Fruit fly (Drosophila melanogaster) whole organism, embryonic: Measurements from ENCODE around the gene Glut4EF.

ENCODE experiments used
- ATbp ChIP-seq: fragments of 200-800 bp; sonication (Bioruptor generic); optimal IDR thresholded peaks from 2 replicates; lab custom pipeline; 2017; ENCODE audit warnings: missing biosample characterization, mild to moderate bottlenecking, missing genetic modification characterization, missing genetic modification reagents
- Bgb ChIP-seq: fragments of 200-800 bp; sonication (Bioruptor generic); IDR thresholded peaks from 2 replicates; pipeline ENCODE4 v1.3.6; 2022; ENCODE audit warnings: missing biosample characterization, missing genetic modification characterization; ENCODE audit not compliant: partially characterized antibody
- CG10209 ChIP-seq: fragments of 200-800 bp; sonication (Bioruptor generic); optimal IDR thresholded peaks from 3 replicates; lab custom pipeline; 2017; ENCODE audit warnings: missing biosample characterization, mild to moderate bottlenecking, missing genetic modification characterization, missing genetic modification reagents
- CG10321 ChIP-seq: fragments of 200-800 bp; sonication (Bioruptor generic); IDR thresholded peaks from 2 replicates; pipeline ENCODE4 v1.3.6; 2022; ENCODE audit warnings: missing biosample characterization, missing genetic modification characterization
- CG12219 ChIP-seq: fragments of 200-800 bp; sonication (Bioruptor generic); optimal IDR thresholded peaks from 3 replicates; lab custom pipeline; 2018; ENCODE audit warnings: missing biosample characterization, mild to moderate bottlenecking, missing genetic modification characterization
- CG12236 ChIP-seq: fragments of 200-800 bp; sonication (Bioruptor generic); optimal IDR thresholded peaks from 2 replicates; lab custom pipeline; 2016; ENCODE audit warnings: missing biosample characterization, missing genetic modification characterization
- CG13424 ChIP-seq: fragments of 200-800 bp; sonication (Bioruptor generic); optimal IDR thresholded peaks from 2 replicates; lab custom pipeline; 2019; ENCODE audit warnings: missing biosample characterization, mild to moderate bottlenecking, missing genetic modification characterization, moderate library complexity
- CG16815 ChIP-seq: fragments of 200-800 bp; sonication (Bioruptor generic); optimal IDR thresholded peaks from 3 replicates; lab custom pipeline; 2017; ENCODE audit warnings: missing biosample characterization, mild to moderate bottlenecking, missing genetic modification characterization
- CG1832 ChIP-seq: fragments of 200-800 bp; sonication (Bioruptor generic); optimal IDR thresholded peaks from 2 replicates; lab custom pipeline; 2017; ENCODE audit warnings: missing biosample characterization, mild to moderate bottlenecking, missing genetic modification characterization, inconsistent platforms
- CG2199 ChIP-seq: fragments of 200-800 bp; sonication (Bioruptor generic); IDR thresholded peaks from 3 replicates; pipeline ENCODE4 v1.3.6; 2022; ENCODE audit warnings: missing biosample characterization, missing genetic modification characterization
- CG2678 ChIP-seq: fragments of 200-800 bp; sonication (Bioruptor generic); optimal IDR thresholded peaks from 3 replicates; lab custom pipeline; 2019; ENCODE audit warnings: missing biosample characterization, mild to moderate bottlenecking, missing genetic modification characterization, moderate library complexity
- CG34376 ChIP-seq: fragments of 200-800 bp; sonication (Bioruptor generic); optimal IDR thresholded peaks from 2 replicates; lab custom pipeline; 2018; ENCODE audit warnings: missing biosample characterization, mild to moderate bottlenecking, missing genetic modification characterization
- CG4404 ChIP-seq: fragments of 200-800 bp; sonication (Bioruptor generic); IDR thresholded peaks from 2 replicates; pipeline ENCODE4 v1.3.6; 2022; ENCODE audit warnings: missing biosample characterization, missing genetic modification characterization
- CG4617 ChIP-seq: fragments of 200-800 bp; sonication (Bioruptor generic); optimal IDR thresholded peaks from 3 replicates; lab custom pipeline; 2016; ENCODE audit warnings: missing biosample characterization, missing genetic modification characterization, borderline replicate concordance
- CG8359 ChIP-seq: fragments of 200-800 bp; sonication (Bioruptor generic); optimal IDR thresholded peaks from 2 replicates; lab custom pipeline; 2017; ENCODE audit warnings: missing biosample characterization, mild to moderate bottlenecking, missing genetic modification characterization, borderline replicate concordance
- CG9437 ChIP-seq: fragments of 200-800 bp; sonication (Bioruptor generic); optimal IDR thresholded peaks from 2 replicates; lab custom pipeline; 2018; ENCODE audit warnings: missing biosample characterization, mild to moderate bottlenecking, missing genetic modification characterization
- CG9932 ChIP-seq: fragments of 200-800 bp; sonication (Bioruptor generic); IDR thresholded peaks from 2 replicates; pipeline ENCODE4 v1.3.6; 2022; ENCODE audit warnings: missing biosample characterization, missing genetic modification characterization
- E2f1 ChIP-seq: fragments of 200-800 bp; sonication (Bioruptor generic); IDR thresholded peaks from 2 replicates; pipeline ENCODE4 v1.3.6; 2022; ENCODE audit warnings: missing biosample characterization, missing genetic modification characterization
- Ets65A ChIP-seq: fragments of 200-800 bp; sonication (Bioruptor generic); peaks from one replicate; lab custom pipeline; 2016; ENCODE audit warnings: missing biosample characterization, missing genetic modification characterization
- Fer1 ChIP-seq: fragments of 200-800 bp; sonication (Bioruptor generic); optimal IDR thresholded peaks from 2 replicates; lab custom pipeline; 2017; ENCODE audit warnings: missing biosample characterization, mild to moderate bottlenecking, missing genetic modification characterization
- Med ChIP-seq: fragments of 200-800 bp; sonication (Bioruptor generic); peaks from one replicate; lab custom pipeline; 2016; ENCODE audit warnings: missing biosample characterization, missing genetic modification characterization, mild to moderate bottlenecking, inconsistent platforms, moderate library complexity
- NFAT ChIP-seq: fragments of 200-800 bp; sonication (Bioruptor generic); IDR thresholded peaks from 2 replicates; pipeline ENCODE4 v1.3.6; 2022; ENCODE audit warnings: missing biosample characterization, missing genetic modification characterization
- Stat92E ChIP-seq, 3 experiments: fragments of >200 bp in 2 of 3; fragments of 200-800 bp in 1 of 3; sonication (Bioruptor generic) in 1 of 3; optimal IDR thresholded peaks; 2 replicates each; lab custom pipeline; 2017 to 2019; ENCODE audit warnings: missing biosample characterization in 3 of 3, missing genetic modification characterization in 3 of 3, mild to moderate bottlenecking in 1 of 3, moderate library complexity in 1 of 3
- ac ChIP-seq: fragments of 200-800 bp; sonication (Bioruptor generic); optimal IDR thresholded peaks from 3 replicates; lab custom pipeline; 2017; ENCODE audit warnings: missing biosample characterization, mild to moderate bottlenecking, missing genetic modification characterization
- cg ChIP-seq: fragments of 200-800 bp; sonication (Bioruptor generic); optimal IDR thresholded peaks from 3 replicates; lab custom pipeline; 2019; ENCODE audit warnings: missing biosample characterization, mild to moderate bottlenecking, missing genetic modification characterization, moderate library complexity
- crol ChIP-seq: fragments of 200-800 bp; sonication (Bioruptor generic); IDR thresholded peaks from 2 replicates; pipeline ENCODE4 v1.3.6; 2022; ENCODE audit warnings: missing biosample characterization, missing genetic modification characterization
- crp ChIP-seq, 2 experiments: fragments of 200-800 bp; sonication (Bioruptor generic); optimal IDR thresholded peaks; 2 replicates in 1 of 2; 3 replicates in 1 of 2; lab custom pipeline; 2017; ENCODE audit warnings: missing biosample characterization in 2 of 2, missing genetic modification characterization in 2 of 2, mild to moderate bottlenecking in 1 of 2, moderate library complexity in 1 of 2
- dmrt11E ChIP-seq: fragments of 200-800 bp; sonication (Bioruptor generic); optimal IDR thresholded peaks from 3 replicates; lab custom pipeline; 2018; ENCODE audit warnings: missing biosample characterization, mild to moderate bottlenecking, missing genetic modification characterization, moderate library complexity
- eyg ChIP-seq: fragments of 200-800 bp; sonication (Bioruptor generic); optimal IDR thresholded peaks from 3 replicates; lab custom pipeline; 2016; ENCODE audit warnings: missing biosample characterization, missing genetic modification characterization
- ftz-f1 ChIP-seq: fragments of 200-800 bp; sonication (Bioruptor generic); optimal IDR thresholded peaks from 2 replicates; lab custom pipeline; 2016; ENCODE audit warnings: missing biosample characterization, missing genetic modification characterization
- gt ChIP-seq: fragments of 200-800 bp; sonication (Bioruptor generic); IDR thresholded peaks from 2 replicates; pipeline ENCODE4 v1.3.6; 2022; ENCODE audit warnings: missing biosample characterization, missing genetic modification characterization
- kah ChIP-seq: fragments of 200-800 bp; sonication (Bioruptor generic); optimal IDR thresholded peaks from 2 replicates; lab custom pipeline; 2018; ENCODE audit warnings: missing biosample characterization, mild to moderate bottlenecking, missing genetic modification characterization
- ken ChIP-seq: fragments of 200-800 bp; sonication (Bioruptor generic); IDR thresholded peaks from 3 replicates; pipeline ENCODE4 v1.3.6; 2022; ENCODE audit warnings: missing biosample characterization, missing genetic modification characterization
- kni ChIP-seq: fragments of 200-800 bp; sonication (Bioruptor generic); optimal IDR thresholded peaks from 3 replicates; lab custom pipeline; 2017; ENCODE audit warnings: mild to moderate bottlenecking, missing biosample characterization, missing genetic modification reagents, missing genetic modification characterization
- luna ChIP-seq: fragments of 200-800 bp; sonication (Bioruptor generic); optimal IDR thresholded peaks from 2 replicates; lab custom pipeline; 2016; ENCODE audit warnings: missing biosample characterization, missing genetic modification characterization
- otp ChIP-seq: fragments of 200-800 bp; sonication (Bioruptor generic); IDR thresholded peaks from 3 replicates; pipeline ENCODE4, ENCODE4 v1.3.6; 2022; ENCODE audit warnings: missing biosample characterization, missing genetic modification characterization
- pan ChIP-seq, 4 experiments: fragments of >200 bp in 3 of 4; fragments of 200-800 bp in 1 of 4; sonication (Bioruptor generic) in 1 of 4; optimal IDR thresholded peaks in 3 of 4; IDR thresholded peaks in 1 of 4; 2 replicates each; pipeline versions ENCODE4 v1.3.6 to Lab custom; 2017 to 2022; ENCODE audit warnings: missing biosample characterization in 2 of 4, missing genetic modification characterization in 2 of 4, mixed read lengths in 1 of 4
- scrt ChIP-seq: fragments of 200-800 bp; sonication (Bioruptor generic); optimal IDR thresholded peaks from 2 replicates; lab custom pipeline; 2018; ENCODE audit warnings: missing biosample characterization, mild to moderate bottlenecking, missing genetic modification characterization, moderate library complexity
- sens ChIP-seq: fragments of 200-800 bp; sonication (Bioruptor generic); peaks from one replicate; lab custom pipeline; 2016; ENCODE audit warnings: missing biosample characterization, missing genetic modification characterization
- so ChIP-seq: fragments of 200-800 bp; sonication (Bioruptor generic); IDR thresholded peaks from 3 replicates; pipeline ENCODE4 v1.3.6; 2022; ENCODE audit warnings: missing biosample characterization, missing genetic modification characterization
- sob ChIP-seq: fragments of 200-800 bp; sonication (Bioruptor generic); IDR thresholded peaks from 2 replicates; pipeline ENCODE4 v1.3.6; 2022; ENCODE audit warnings: missing biosample characterization, missing genetic modification characterization
- sqz ChIP-seq: fragments of 200-800 bp; sonication (Bioruptor generic); optimal IDR thresholded peaks from 3 replicates; lab custom pipeline; 2018; ENCODE audit warnings: missing biosample characterization, mild to moderate bottlenecking, missing genetic modification characterization
- tap ChIP-seq: fragments of 200-800 bp; optimal IDR thresholded peaks from 3 replicates; lab custom pipeline; 2019; ENCODE audit warnings: missing biosample characterization, mild to moderate bottlenecking, missing genetic modification characterization, moderate library complexity
- vvl ChIP-seq: fragments of 200-800 bp; sonication (Bioruptor generic); IDR thresholded peaks from 2 replicates; pipeline ENCODE4 v1.3.6; 2022; ENCODE audit warnings: missing biosample characterization, missing genetic modification characterization
- wek ChIP-seq: fragments of 200-800 bp; sonication (Bioruptor generic); optimal IDR thresholded peaks from 3 replicates; lab custom pipeline; 2018; ENCODE audit warnings: missing biosample characterization, mild to moderate bottlenecking, missing genetic modification characterization, moderate library complexity
- zf30C ChIP-seq: fragments of 200-800 bp; sonication (Bioruptor generic); optimal IDR thresholded peaks from 3 replicates; lab custom pipeline; 2018; ENCODE audit warnings: missing biosample characterization, mild to moderate bottlenecking, missing genetic modification characterization
- zfh1 ChIP-seq: fragments of 200-800 bp; sonication (Bioruptor generic); IDR thresholded peaks from 3 replicates; pipeline ENCODE4 v1.3.6; 2022; ENCODE audit warnings: missing biosample characterization, missing genetic modification characterization

Glut4EF gene

dm6 chr3R:9886341-9886959 lies 12.0 kb downstream of the Glut4EF start:
- TF ChIP-seq Med (GFP tag; lab: Kevin White, UChicago) (peak; percentile 81), CG4404 (GFP tag; lab: Robert Waterston, UW) (no peak), E2f1 (GFP tag; lab: Robert Waterston, UW) (no peak), CG34376 (GFP tag; lab: Kevin White, UChicago) (no peak), cg (GFP tag; lab: Kevin White, UChicago) (peak; percentile 52), zf30C (GFP tag; lab: Kevin White, UChicago) (no peak), sob (0 out of 2 replicates have a peak, but pooled peaks have one; percentile 9), sens (peak; percentile 71), sqz (GFP tag; lab: Kevin White, UChicago) (peak; percentile 35), CG10321 (GFP tag; lab: Robert Waterston, UW) (peak; percentile 53; the same call in 1 of the 2 replicates), kah (GFP tag; lab: Kevin White, UChicago) (peak; percentile 92), Stat92E (GFP tag; optimal IDR thresholded peaks at IDR 0.05; lab: Kevin White, UChicago) (peak in 1 of 3 experiments; percentile 15), crol (peak; percentile 69), dmrt11E (tag; lab: Kevin White, UChicago) (no peak), CG2199 (GFP tag; lab: Robert Waterston, UW) (peak; percentile 66; the same call in 1 of the 3 replicates), kni (GFP tag; lab: Kevin White, UChicago) (peak; percentile 19), vvl (GFP tag; lab: Robert Waterston, UW) (0 out of 2 replicates have a peak, but pooled peaks have one; percentile 16), ftz-f1 (GFP tag; lab: Kevin White, UChicago) (peak; percentile 3), CG12219 (GFP tag; lab: Kevin White, UChicago) (no peak), Bgb (GFP tag; lab: Robert Waterston, UW) (peak; percentile 26; the same call in 1 of the 2 replicates), eyg (no peak), CG8359 (GFP tag; lab: Kevin White, UChicago) (peak; percentile 92), pan (optimal IDR thresholded peaks at IDR 0.05; lab: Kevin White, UChicago) (no peak), pan (GFP tag; optimal IDR thresholded peaks at IDR 0.05 in 1 of 2, IDR thresholded peaks at IDR 0.05 in 1 of 2) (peak in 1 of 2 experiments; percentile 41), crp (GFP tag; optimal IDR thresholded peaks at IDR 0.05; lab: Kevin White, UChicago) (peak in 1 of 2 experiments; percentile 11), CG1832 (GFP tag; lab: Kevin White, UChicago) (peak; percentile 81), ac (GFP tag; lab: Kevin White, UChicago) (peak; percentile 87), scrt (GFP tag; lab: Kevin White, UChicago) (peak; percentile 57), CG9437 (GFP tag; lab: Kevin White, UChicago) (no peak), Ets65A (GFP tag; lab: Kevin White, UChicago) (peak; percentile 42)

dm6 chr3R:9888668-9889302 lies 14.3 kb downstream of the Glut4EF start:
- TF ChIP-seq wek (peak; percentile 52), zfh1 (GFP tag; lab: Robert Waterston, UW) (peak; percentile 41; the same call in 1 of the 3 replicates), Fer1 (peak; percentile 0), CG12236 (GFP tag; lab: Kevin White, UChicago) (no peak), NFAT (no peak), CG10209 (GFP tag; lab: Kevin White, UChicago) (peak; percentile 24), ATbp (peak; percentile 73), tap (tag; lab: Kevin White, UChicago) (peak; percentile 44), CG2678 (peak; percentile 36), luna (GFP tag; lab: Kevin White, UChicago) (no peak), ken (GFP tag; lab: Robert Waterston, UW) (peak; percentile 21; the same call in 1 of the 3 replicates), so (GFP tag; lab: Robert Waterston, UW) (0 out of 3 replicates have a peak, but pooled peaks have one; percentile 34), otp (no peak), CG13424 (peak; percentile 36), CG9932 (GFP tag; lab: Robert Waterston, UW) (no peak), CG16815 (GFP tag; lab: Kevin White, UChicago) (no peak), CG4617 (GFP tag; lab: Kevin White, UChicago) (no peak), gt (GFP tag; lab: Robert Waterston, UW) (no peak)
